Worm (Caenorhabditis elegans): ENCODE measurements around the gene ttc-4.

- TF ChIP-seq him-1 (tag; optimal IDR thresholded peaks at IDR 0.05) (no peak), dao-5 (tag; optimal IDR thresholded peaks at IDR 0.05) (no peak), W03F9.2 (tag; optimal IDR thresholded peaks at IDR 0.05) (no peak)
Measured at ce11 chrII:5554317-5554716, 40.2 kb upstream of the ttc-4 start, which contains the start of gene ins-12.

Data from whole organism, L4/young adult.